Fruit fly (Drosophila melanogaster) whole organism, adult: ENCODE data around the gene kibra.

Experiments used
- CG11617 ChIP-seq: fragments of 200-800 bp; sonication (Bioruptor generic); optimal IDR thresholded peaks from 2 replicates; lab custom pipeline; 2017; ENCODE audit warnings: mild to moderate bottlenecking, missing biosample characterization, missing genetic modification reagents, missing genetic modification characterization
- CG12768 ChIP-seq: fragments of 200-800 bp; sonication (Bioruptor generic); optimal IDR thresholded peaks from 2 replicates; lab custom pipeline; 2017; ENCODE audit warnings: missing biosample characterization, missing genetic modification characterization, mild to moderate bottlenecking, moderate library complexity, missing genetic modification reagents
- CG14711 ChIP-seq: fragments of 200-800 bp; sonication (Bioruptor generic); optimal IDR thresholded peaks from 2 replicates; lab custom pipeline; 2018; ENCODE audit warnings: missing biosample characterization, mild to moderate bottlenecking, missing genetic modification characterization, moderate library complexity
- CG1620 ChIP-seq: fragments of 200-800 bp; sonication (Bioruptor generic); optimal IDR thresholded peaks from 2 replicates; lab custom pipeline; 2016; ENCODE audit warnings: missing biosample characterization, missing genetic modification characterization
- CG33017 ChIP-seq: fragments of 200-800 bp; sonication (Bioruptor generic); optimal IDR thresholded peaks from 2 replicates; lab custom pipeline; 2018; ENCODE audit warnings: missing biosample characterization, mild to moderate bottlenecking, missing genetic modification characterization, moderate library complexity
- CG5204 ChIP-seq: fragments of 200-800 bp; sonication (Bioruptor generic); optimal IDR thresholded peaks from 2 replicates; lab custom pipeline; 2016; ENCODE audit warnings: missing biosample characterization, missing genetic modification characterization
- CG7045 ChIP-seq: fragments of 200-800 bp; sonication (Bioruptor generic); optimal IDR thresholded peaks from 2 replicates; lab custom pipeline; 2017; ENCODE audit warnings: missing biosample characterization, mild to moderate bottlenecking, missing genetic modification characterization
- CG7101 ChIP-seq: fragments of 200-800 bp; sonication (Bioruptor generic); optimal IDR thresholded peaks from 2 replicates; lab custom pipeline; 2018; ENCODE audit warnings: missing biosample characterization, mild to moderate bottlenecking, missing genetic modification characterization, moderate library complexity
- Clk ChIP-seq: fragments of 200-800 bp; sonication (Bioruptor generic); optimal IDR thresholded peaks from 2 replicates; lab custom pipeline; 2017; ENCODE audit warnings: missing biosample characterization, missing genetic modification characterization
- Crg-1 ChIP-seq: fragments of 200-800 bp; sonication (Bioruptor generic); optimal IDR thresholded peaks from 2 replicates; lab custom pipeline; 2016; ENCODE audit warnings: missing biosample characterization, missing genetic modification characterization
- Hr96 ChIP-seq: fragments of 200-800 bp; sonication (Bioruptor generic); optimal IDR thresholded peaks from 2 replicates; lab custom pipeline; 2016; ENCODE audit warnings: missing biosample characterization, missing genetic modification characterization
- Mnt ChIP-seq: fragments of 200-800 bp; sonication (Bioruptor generic); optimal IDR thresholded peaks from 2 replicates; lab custom pipeline; 2016; ENCODE audit warnings: missing biosample characterization, mild to moderate bottlenecking, missing genetic modification characterization
- bab1 ChIP-seq: fragments of 200-800 bp; sonication (Bioruptor generic); optimal IDR thresholded peaks from 3 replicates; lab custom pipeline; 2019; ENCODE audit warnings: missing biosample characterization, mild to moderate bottlenecking, missing genetic modification characterization, moderate library complexity
- cic ChIP-seq: fragments of 200-800 bp; sonication (Bioruptor generic); optimal IDR thresholded peaks from 2 replicates; lab custom pipeline; 2017; ENCODE audit warnings: missing biosample characterization, mild to moderate bottlenecking, missing genetic modification characterization, moderate library complexity
- cnc ChIP-seq, 2 experiments: fragments of >200 bp; optimal IDR thresholded peaks; 2 replicates each; lab custom pipeline; 2017
- kay ChIP-seq: fragments of 200-800 bp; sonication (Bioruptor generic); peaks from one replicate; lab custom pipeline; 2016; ENCODE audit warnings: missing biosample characterization, missing genetic modification characterization, borderline replicate concordance
- ovo ChIP-seq: fragments of 200-800 bp; sonication (Bioruptor generic); optimal IDR thresholded peaks from 2 replicates; lab custom pipeline; 2016; ENCODE audit warnings: missing biosample characterization, missing genetic modification characterization
- pad ChIP-seq: fragments of 200-800 bp; sonication (Bioruptor generic); optimal IDR thresholded peaks from 3 replicates; lab custom pipeline; 2017; ENCODE audit warnings: missing biosample characterization, missing genetic modification characterization, mild to moderate bottlenecking, moderate library complexity, missing genetic modification reagents
- tj ChIP-seq: fragments of 200-800 bp; sonication (Bioruptor generic); optimal IDR thresholded peaks from 3 replicates; lab custom pipeline; 2017; ENCODE audit warnings: missing biosample characterization, mild to moderate bottlenecking, missing genetic modification characterization, moderate library complexity
- toe ChIP-seq: fragments of 200-800 bp; sonication (Bioruptor generic); optimal IDR thresholded peaks from 2 replicates; lab custom pipeline; 2016; ENCODE audit warnings: missing biosample characterization, missing genetic modification characterization

The kibra gene

dm6 chr3R:14708948-14709385, 15.1 kb downstream of the kibra start:
- TF ChIP-seq Mnt (GFP tag; lab: Kevin White, UChicago): no peak
- TF ChIP-seq kay: peak; percentile 82
- TF ChIP-seq cnc (optimal IDR thresholded peaks at IDR 0.05; lab: Kevin White, UChicago): no peak
- no peak for TF ChIP-seq CG33017 (tag; lab: Kevin White, UChicago)
- no peak for TF ChIP-seq CG11617
- no peak for TF ChIP-seq Hr96 (GFP tag; lab: Kevin White, UChicago)
- no peak for TF ChIP-seq CG14711 (tag; lab: Kevin White, UChicago)
- TF ChIP-seq cic: peak; percentile 87
- no peak for TF ChIP-seq tj
- TF ChIP-seq CG5204 (GFP tag; lab: Kevin White, UChicago): no peak
- TF ChIP-seq CG12768 (GFP tag; lab: Kevin White, UChicago): peak; percentile 11
- TF ChIP-seq ovo (GFP tag; lab: Kevin White, UChicago): no peak
- no peak for TF ChIP-seq bab1 (GFP tag; lab: Kevin White, UChicago)
- TF ChIP-seq CG1620 (GFP tag; lab: Kevin White, UChicago): no peak
- TF ChIP-seq toe: no peak
- TF ChIP-seq CG7045 (GFP tag; lab: Kevin White, UChicago): no peak
- peak; percentile 23 for TF ChIP-seq CG7101 (tag; lab: Kevin White, UChicago)
- no peak for TF ChIP-seq pad (GFP tag; lab: Kevin White, UChicago)
- no peak for TF ChIP-seq Crg-1 (GFP tag; lab: Kevin White, UChicago)
- no peak for TF ChIP-seq Clk (GFP tag; lab: Kevin White, UChicago)

- TF ChIP-seq CG12768 (GFP tag; lab: Kevin White, UChicago) (no peak), kay (no peak), cic (no peak), CG7045 (GFP tag; lab: Kevin White, UChicago) (no peak), CG5204 (GFP tag; lab: Kevin White, UChicago) (no peak), CG11617 (no peak), toe (no peak), CG1620 (GFP tag; lab: Kevin White, UChicago) (no peak)
These were observed 16.1 kb downstream of the kibra start for dm6 chr3R:14707703-14708643.

- no peak for TF ChIP-seq cnc (optimal IDR thresholded peaks at IDR 0.05; lab: Kevin White, UChicago)
- TF ChIP-seq tj: peak; percentile 2
- peak; percentile 4 for TF ChIP-seq bab1 (GFP tag; lab: Kevin White, UChicago)
These were observed 17.2 kb downstream of the kibra start for dm6 chr3R:14706860-14707259.

DNA sequence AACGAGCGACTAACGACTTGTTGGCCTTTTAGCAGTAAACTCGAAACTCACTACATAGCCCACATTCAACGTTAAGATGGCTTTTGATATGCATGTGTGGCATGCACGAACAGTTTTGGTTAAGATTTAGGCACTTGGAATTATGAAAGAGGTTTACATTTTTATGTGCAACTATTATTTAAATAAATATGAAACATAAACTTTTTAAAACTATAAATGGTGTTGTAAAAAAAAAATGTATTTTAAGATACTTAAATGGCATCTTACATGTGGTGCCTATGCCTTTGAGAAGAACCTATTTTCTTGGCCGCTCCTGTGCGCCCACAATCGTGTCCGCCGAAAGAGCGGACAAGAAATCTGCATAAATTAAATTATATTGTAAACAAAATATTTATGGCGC, 17.7 kb downstream of the kibra start:
- TF ChIP-seq kay (peak; percentile 23), pad (GFP tag; lab: Kevin White, UChicago) (no peak), CG14711 (tag; lab: Kevin White, UChicago) (no peak)

DNA sequence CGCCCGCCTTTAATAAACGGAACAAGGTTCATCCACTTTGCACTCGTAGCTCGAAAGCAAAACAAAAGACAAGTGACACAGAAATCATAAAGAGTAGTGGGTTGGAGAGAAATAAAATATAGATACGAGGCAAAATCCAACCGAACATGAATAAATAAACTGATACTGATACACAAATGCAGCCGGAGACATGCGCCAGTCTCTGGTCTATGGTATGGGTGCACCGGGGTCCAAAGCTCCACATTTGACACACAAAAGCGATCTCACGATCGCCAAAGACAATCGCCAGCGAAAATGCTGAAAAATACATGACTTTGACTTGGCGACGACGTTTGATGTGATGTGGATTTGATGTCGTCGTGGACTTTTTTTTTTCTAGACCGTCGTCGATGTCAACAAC, 18.8 kb downstream of the kibra start:
- no peak for TF ChIP-seq Crg-1 (GFP tag; lab: Kevin White, UChicago)
- TF ChIP-seq Clk (GFP tag; lab: Kevin White, UChicago): no peak
- TF ChIP-seq cnc (optimal IDR thresholded peaks at IDR 0.05; lab: Kevin White, UChicago): no peak
- no peak for TF ChIP-seq tj
- no peak for TF ChIP-seq CG14711 (tag; lab: Kevin White, UChicago)
- no peak for TF ChIP-seq Hr96 (GFP tag; lab: Kevin White, UChicago)
- TF ChIP-seq CG12768 (GFP tag; lab: Kevin White, UChicago): peak; percentile 33

- TF ChIP-seq cic: peak; percentile 21
- TF ChIP-seq CG7101 (tag; lab: Kevin White, UChicago): no peak
- TF ChIP-seq pad (GFP tag; lab: Kevin White, UChicago): no peak
- no peak for TF ChIP-seq cnc (optimal IDR thresholded peaks at IDR 0.05; lab: Kevin White, UChicago)
- no peak for TF ChIP-seq CG33017 (tag; lab: Kevin White, UChicago)
- no peak for TF ChIP-seq tj
These were observed 20.5 kb downstream of the kibra start for dm6 chr3R:14703302-14704192.
